Worm (Caenorhabditis elegans): ENCODE results near the gene ceh-43.

DNA sequence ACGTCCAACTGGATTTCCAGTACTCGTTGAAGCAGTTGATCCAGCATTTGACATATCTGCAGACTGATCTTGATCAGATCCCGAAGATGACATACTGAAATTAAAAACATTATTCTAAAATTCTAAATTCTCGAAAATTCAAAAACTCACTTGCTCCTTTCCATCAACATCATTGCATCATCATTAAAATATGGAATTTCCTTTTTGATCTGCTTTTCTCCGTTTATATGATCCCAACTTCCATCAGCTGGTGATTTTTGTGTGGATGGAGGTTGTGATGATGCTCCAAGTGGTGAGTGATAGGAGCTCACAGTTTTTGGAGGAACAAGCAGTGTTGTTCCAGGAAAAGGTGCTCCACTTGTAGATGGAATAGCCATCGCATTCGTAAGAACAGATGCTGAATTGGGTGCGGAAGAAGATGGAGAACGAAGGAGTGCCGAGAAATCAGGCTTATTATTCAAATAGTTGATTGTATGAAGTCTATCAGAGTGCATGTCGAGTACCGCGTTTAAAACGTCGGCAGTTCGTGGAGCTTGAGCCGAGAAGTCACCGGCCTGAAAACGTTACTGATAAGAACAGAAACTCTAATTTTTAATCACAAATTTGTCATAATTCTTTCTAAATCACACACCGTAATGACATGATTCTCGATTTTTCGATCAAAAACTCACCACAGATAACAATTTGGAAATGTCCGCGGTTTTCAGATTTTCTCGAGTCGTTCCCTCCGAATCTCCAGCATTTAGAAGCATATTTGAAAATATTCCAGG, 43.5 kb upstream of the ceh-43 start:
- no peak for TF ChIP-seq pha-4 (tag; optimal IDR thresholded peaks at IDR 0.05)
- no peak for TF ChIP-seq ztf-11 (tag; optimal IDR thresholded peaks at IDR 0.05)
- no peak for TF ChIP-seq tbx-8 (GFP tag; optimal IDR thresholded peaks at IDR 0.05)
- TF ChIP-seq unc-39 (tag; optimal IDR thresholded peaks at IDR 0.05): no peak
- TF ChIP-seq nhr-237 (tag; optimal IDR thresholded peaks at IDR 0.05): no peak

All from whole organism, mixed stage, embryonic.